Worm (Caenorhabditis elegans): Measurements from ENCODE around the gene F26F4.6.

F26F4.6 gene

ce11 chrIII:4868643-4869042 is 24.8 kb downstream of the F26F4.6 start, which contains the start of the genes msd-4 and C35D10.3:
msd-4 (minus strand) TSS chrIII:4868743.
C35D10.3 (plus strand) TSS chrIII:4868921.
- TF ChIP-seq blmp-1 (tag; optimal IDR thresholded peaks at IDR 0.05; ENCODE audit: insufficient read depth) = no peak
- TF ChIP-seq nhr-23 (tag; optimal IDR thresholded peaks at IDR 0.05) = no peak
- TF ChIP-seq ceh-16 (tag; optimal IDR thresholded peaks at IDR 0.05) = no peak
- no peak for TF ChIP-seq unc-62 (GFP tag; optimal IDR thresholded peaks at IDR 0.05)
- TF ChIP-seq F13H6.1 (tag; optimal IDR thresholded peaks at IDR 0.05) = no peak
- no peak for TF ChIP-seq elt-3 (tag; optimal IDR thresholded peaks at IDR 0.05)
- no peak for TF ChIP-seq dmd-4 (tag; optimal IDR thresholded peaks at IDR 0.05)

ce11 chrIII:4866762-4867161 is 26.7 kb downstream of the F26F4.6 start, which contains the start of gene C35D10.17:
C35D10.17 (plus strand) TSS chrIII:4867062.
- TF ChIP-seq elt-3 (tag; optimal IDR thresholded peaks at IDR 0.05) = no peak

- no peak for TF ChIP-seq sem-4 (tag; optimal IDR thresholded peaks at IDR 0.05)
- TF ChIP-seq mbf-1 (tag; optimal IDR thresholded peaks at IDR 0.05) = no peak
- TF ChIP-seq C34F6.9 (tag; optimal IDR thresholded peaks at IDR 0.05) = no peak
- TF ChIP-seq nhr-23 (tag; optimal IDR thresholded peaks at IDR 0.05) = no peak
- no peak for TF ChIP-seq F13H6.1 (tag; optimal IDR thresholded peaks at IDR 0.05)
- TF ChIP-seq ZK546.5 (tag; optimal IDR thresholded peaks at IDR 0.05) = no peak
- no peak for TF ChIP-seq ama-1 (optimal IDR thresholded peaks at IDR 0.05)
- TF ChIP-seq nhr-77 (tag; optimal IDR thresholded peaks at IDR 0.05) = no peak
- no peak for TF ChIP-seq skn-1 (tag; optimal IDR thresholded peaks at IDR 0.05)
- TF ChIP-seq Y55F3AM.14 (GFP tag; optimal IDR thresholded peaks at IDR 0.05) = no peak
- TF ChIP-seq lin-13 (GFP tag; optimal IDR thresholded peaks at IDR 0.05) = no peak
- no peak for TF ChIP-seq snpc-4 (tag; optimal IDR thresholded peaks at IDR 0.05)
- TF ChIP-seq mdl-1 (tag; optimal IDR thresholded peaks at IDR 0.05) = no peak
Measured at ce11 chrIII:4863127-4863526, 30.3 kb downstream of the F26F4.6 start, which contains the start of gene coq-8. coq-8 (plus strand) TSS chrIII:4863427.

- no peak for TF ChIP-seq mab-5 (tag; optimal IDR thresholded peaks at IDR 0.05)
- TF ChIP-seq unc-55 (GFP tag; optimal IDR thresholded peaks at IDR 0.05) = peak; percentile 33
Measured at ce11 chrIII:4861744-4862401, 31.6 kb downstream of the F26F4.6 start, which contains the start of the genes C35D10.10 and C35D10.5. C35D10.10 (minus strand) TSS chrIII:4861794. C35D10.5 (plus strand) TSS chrIII:4862351.

ce11 chrIII:4859039-4859438 is 34.4 kb downstream of the F26F4.6 start, which contains the start of gene C35D10.6:
C35D10.6 (plus strand) TSS chrIII:4859339.
- TF ChIP-seq sma-3 (GFP tag; optimal IDR thresholded peaks at IDR 0.05) (no peak), nhr-129 (tag; optimal IDR thresholded peaks at IDR 0.05) (no peak), alr-1 (tag; optimal IDR thresholded peaks at IDR 0.05) (no peak), nhr-77 (tag; optimal IDR thresholded peaks at IDR 0.05) (no peak), nhr-11 (tag; optimal IDR thresholded peaks at IDR 0.05) (no peak), lin-13 (GFP tag; optimal IDR thresholded peaks at IDR 0.05) (no peak), unc-62 (GFP tag; optimal IDR thresholded peaks at IDR 0.05) (no peak), blmp-1 (tag; optimal IDR thresholded peaks at IDR 0.05; ENCODE audit: insufficient read depth) (no peak), aly-2 (tag; optimal IDR thresholded peaks at IDR 0.05) (no peak), elt-1 (tag; optimal IDR thresholded peaks at IDR 0.05) (no peak), elt-3 (tag; optimal IDR thresholded peaks at IDR 0.05) (no peak), nhr-25 (tag; optimal IDR thresholded peaks at IDR 0.05) (no peak), Y55F3AM.14 (GFP tag; optimal IDR thresholded peaks at IDR 0.05) (no peak), lin-11 (tag; optimal IDR thresholded peaks at IDR 0.05) (no peak), snpc-4 (tag; optimal IDR thresholded peaks at IDR 0.05) (no peak), ama-1 (optimal IDR thresholded peaks at IDR 0.05) (no peak), R02D3.7 (tag; optimal IDR thresholded peaks at IDR 0.05) (no peak), mab-5 (tag; optimal IDR thresholded peaks at IDR 0.05) (no peak), egl-27 (tag; optimal IDR thresholded peaks at IDR 0.05) (no peak), ztf-4 (tag; optimal IDR thresholded peaks at IDR 0.05) (no peak)

ce11 chrIII:4856992-4857391 is 36.4 kb downstream of the F26F4.6 start:
- TF ChIP-seq R02D3.7 (tag; optimal IDR thresholded peaks at IDR 0.05) = no peak
- TF ChIP-seq lin-13 (GFP tag; optimal IDR thresholded peaks at IDR 0.05) = no peak
- TF ChIP-seq ZK546.5 (tag; optimal IDR thresholded peaks at IDR 0.05) = no peak
- TF ChIP-seq dmd-4 (tag; optimal IDR thresholded peaks at IDR 0.05) = no peak
- no peak for TF ChIP-seq ceh-16 (tag; optimal IDR thresholded peaks at IDR 0.05)
- no peak for TF ChIP-seq nhr-6 (tag; optimal IDR thresholded peaks at IDR 0.05)
- no peak for TF ChIP-seq ztf-1 (GFP tag; conservative IDR thresholded peaks at IDR 0.05)
- TF ChIP-seq unc-39 (tag; optimal IDR thresholded peaks at IDR 0.05) = no peak
- TF ChIP-seq mbf-1 (tag; optimal IDR thresholded peaks at IDR 0.05) = no peak
- no peak for TF ChIP-seq unc-62 (GFP tag; optimal IDR thresholded peaks at IDR 0.05)
- no peak for TF ChIP-seq nhr-10 (tag; optimal IDR thresholded peaks at IDR 0.05)
